Fruit fly (Drosophila melanogaster): ENCODE data around the gene Ostgamma.

The Ostgamma gene

dm6 chr2L:8266145-8266544 lies 41.8 kb downstream of the Ostgamma start (continued):
- TF ChIP-seq lz (GFP tag; optimal IDR thresholded peaks at IDR 0.05): peak; percentile 37
- TF ChIP-seq Blimp-1 (GFP tag; optimal IDR thresholded peaks at IDR 0.05): peak; percentile 12
- TF ChIP-seq eg (GFP tag; IDR thresholded peaks at IDR 0.05): peak; percentile 84
- no peak for TF ChIP-seq Eip93F (GFP tag; optimal IDR thresholded peaks at IDR 0.05)
- peak; percentile 23 for TF ChIP-seq Sox14 (GFP tag; optimal IDR thresholded peaks at IDR 0.05)
- peak; percentile 90 for TF ChIP-seq CG15336 (GFP tag; IDR thresholded peaks at IDR 0.05)
- TF ChIP-seq salr (GFP tag; optimal IDR thresholded peaks at IDR 0.05): peak in 1 of 2 experiments; percentile 67
- TF ChIP-seq CG11294 (GFP tag; IDR thresholded peaks at IDR 0.05): peak; percentile 62
- peak; percentile 80 for TF ChIP-seq achi (GFP tag; optimal IDR thresholded peaks at IDR 0.05)
- peak; percentile 68 for TF ChIP-seq fd59A (GFP tag; optimal IDR thresholded peaks at IDR 0.05)
- peak; percentile 61 for TF ChIP-seq CG4318 (GFP tag; optimal IDR thresholded peaks at IDR 0.05)
- peak; percentile 54 for TF ChIP-seq Hr4 (GFP tag; optimal IDR thresholded peaks at IDR 0.05)
- TF ChIP-seq CG6163 (GFP tag; IDR thresholded peaks at IDR 0.05): peak; percentile 72; the same call in 2 of the 3 replicates
- TF ChIP-seq cyc (GFP tag; optimal IDR thresholded peaks at IDR 0.05): peak; percentile 5
- peak; percentile 83 for TF ChIP-seq OdsH (GFP tag; optimal IDR thresholded peaks at IDR 0.05)

- TF ChIP-seq CG6854 (GFP tag; optimal IDR thresholded peaks at IDR 0.05): no peak
- TF ChIP-seq eg (GFP tag; IDR thresholded peaks at IDR 0.05): 0 out of 3 replicates have a peak, but pooled peaks have one; percentile 18
Observed at dm6 chr2L:8257401-8258266, 50.4 kb downstream of the Ostgamma start, which contains the start of gene CG8086. TSS of gene CG8086 (minus strand) at chr2L:8257502.

All from whole organism, prepupa.